Worm (Caenorhabditis elegans): Measurements from ENCODE around the gene lip-1.

The lip-1 gene

DNA sequence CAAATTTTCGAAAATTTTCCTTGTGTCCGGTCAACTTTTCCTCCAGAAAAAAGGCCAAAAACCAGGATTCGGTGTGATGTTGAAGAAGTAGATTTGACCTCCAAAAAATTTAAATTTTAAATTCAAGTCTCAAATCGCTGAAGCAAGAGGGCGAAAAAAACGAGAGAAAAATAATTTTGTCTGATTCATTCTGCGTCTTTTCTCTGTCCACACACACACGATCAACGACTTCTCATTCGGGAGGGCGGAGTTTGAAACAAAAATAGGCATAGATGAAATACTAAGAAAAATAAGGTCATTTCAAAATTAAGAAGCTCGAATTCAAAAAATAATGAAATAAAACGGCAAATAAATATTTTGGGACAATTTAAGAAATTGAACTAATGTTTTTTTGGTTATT lies 16.5 kb downstream of the lip-1 start, which contains the start of gene R13H7.2 (continued):
- TF ChIP-seq D2030.7 (GFP tag; IDR thresholded peaks at IDR 0.05): no peak
- no peak for TF ChIP-seq K11D2.4 (GFP tag; IDR thresholded peaks at IDR 0.05)
- no peak for TF ChIP-seq egrh-3 (GFP tag; IDR thresholded peaks at IDR 0.05)
- no peak for TF ChIP-seq lag-1 (GFP tag; IDR thresholded peaks at IDR 0.05)

DNA sequence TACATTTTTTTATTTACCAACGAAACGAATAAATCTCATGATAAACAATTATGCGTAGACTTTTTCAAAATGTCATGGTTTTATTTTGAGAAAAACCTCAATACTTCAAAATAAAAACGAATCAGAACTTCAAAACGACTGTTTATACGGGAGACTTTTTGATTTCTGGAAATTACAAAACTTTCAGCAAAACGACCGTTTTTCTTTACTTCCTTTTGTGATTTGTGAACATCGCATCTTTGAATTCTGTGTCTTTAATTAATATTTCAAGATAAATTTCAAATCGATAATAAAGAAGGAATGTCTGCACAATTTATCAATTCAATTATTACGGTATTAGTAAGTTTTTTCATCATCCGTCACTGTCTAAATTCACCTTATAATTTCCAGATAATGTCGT lies 25.0 kb downstream of the lip-1 start, which contains the start of gene srx-20:
Gene srx-20 (plus strand): TSS at position 301 of the 400 bp plus-strand sequence.
- TF ChIP-seq mes-4 (tag; optimal IDR thresholded peaks at IDR 0.05): no peak
- no peak for TF ChIP-seq ZK185.1 (tag; optimal IDR thresholded peaks at IDR 0.05; ENCODE audit: poor library complexity, severe bottlenecking)
- TF ChIP-seq athp-1 (tag; optimal IDR thresholded peaks at IDR 0.05): no peak
- no peak for TF ChIP-seq nhr-80 (tag; optimal IDR thresholded peaks at IDR 0.05)
- no peak for TF ChIP-seq lin-40 (tag; optimal IDR thresholded peaks at IDR 0.05)

- TF ChIP-seq unc-130 (GFP tag; optimal IDR thresholded peaks at IDR 0.05) (no peak), hlh-26 (GFP tag; conservative IDR thresholded peaks at IDR 0.05) (no peak), F22D6.2 (tag; optimal IDR thresholded peaks at IDR 0.05) (no peak), T07F8.4 (tag; optimal IDR thresholded peaks at IDR 0.05) (no peak), lsy-27 (tag; optimal IDR thresholded peaks at IDR 0.05; ENCODE audit: borderline replicate concordance, insufficient read depth) (no peak), Y79H2A.3 (GFP tag; conservative IDR thresholded peaks at IDR 0.05) (no peak), nhr-90 (tag; optimal IDR thresholded peaks at IDR 0.05) (no peak), attf-6 (GFP tag; IDR thresholded peaks at IDR 0.05) (no peak)
Measured at ce11 chrIV:6872958-6873357, 30.2 kb downstream of the lip-1 start, which contains the start of gene srx-19. Gene srx-19 (plus strand): TSS chrIV:6873258.

DNA sequence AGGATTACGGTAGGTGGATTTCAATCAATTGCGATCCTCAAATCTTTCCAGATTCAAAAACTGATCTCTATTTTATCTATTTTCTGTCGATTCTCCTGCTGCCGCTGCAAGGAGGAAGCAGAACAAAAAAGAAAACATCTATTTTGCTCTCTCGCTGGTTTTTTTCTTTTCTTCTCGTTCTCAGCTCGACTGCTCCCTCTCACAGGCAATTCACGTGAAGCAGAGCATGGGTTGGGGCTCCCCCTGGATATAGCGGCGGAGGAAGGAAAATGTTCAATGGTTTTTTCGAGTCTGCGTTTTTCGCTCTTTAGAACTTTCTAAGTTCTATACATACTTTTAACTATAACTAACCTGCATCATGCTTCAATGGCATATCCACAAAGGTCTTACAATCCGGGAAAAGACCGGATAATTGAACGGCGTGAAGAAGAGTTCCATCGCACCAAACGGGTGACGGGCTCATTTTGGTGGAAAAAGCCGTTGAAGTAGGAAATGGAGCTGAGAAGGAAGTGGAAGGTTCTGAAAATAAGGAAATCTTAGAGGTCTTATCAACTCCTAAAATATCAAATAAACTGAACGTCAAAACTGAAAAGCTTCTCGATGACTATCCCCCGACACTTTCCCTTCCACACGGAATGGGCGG lies 36.3 kb downstream of the lip-1 start:
- TF ChIP-seq efl-1 (GFP tag; optimal IDR thresholded peaks at IDR 0.05) (no peak), nhr-80 (tag; optimal IDR thresholded peaks at IDR 0.05) (no peak), B0019.2 (GFP tag; conservative IDR thresholded peaks at IDR 0.05) (no peak), ztf-26 (tag; optimal IDR thresholded peaks at IDR 0.05) (no peak), egl-44 (GFP tag; IDR thresholded peaks at IDR 0.05) (no peak), gei-17 (GFP tag; optimal IDR thresholded peaks at IDR 0.05) (no peak), ztf-6 (GFP tag; IDR thresholded peaks at IDR 0.05) (no peak), bed-1 (GFP tag; IDR thresholded peaks at IDR 0.05) (no peak), sptf-2 (GFP tag; optimal IDR thresholded peaks at IDR 0.05) (no peak), pbrm-1 (GFP tag; IDR thresholded peaks at IDR 0.05) (no peak), tbx-9 (tag; optimal IDR thresholded peaks at IDR 0.05; ENCODE audit: borderline replicate concordance) (no peak), nhr-179 (tag; optimal IDR thresholded peaks at IDR 0.05) (no peak), aptf-3 (GFP tag; IDR thresholded peaks at IDR 0.05) (no peak), snpc-4 (GFP tag; optimal IDR thresholded peaks at IDR 0.05) (no peak), snpc-4 (tag; optimal IDR thresholded peaks at IDR 0.05) (peak in 1 of 4 experiments; percentile 31), madf-10 (tag; optimal IDR thresholded peaks at IDR 0.05) (no peak), nfya-1 (tag; optimal IDR thresholded peaks at IDR 0.05; ENCODE audit: borderline replicate concordance, insufficient read depth) (no peak), sea-2 (GFP tag; IDR thresholded peaks at IDR 0.05) (no peak), F23B12.7 (tag; optimal IDR thresholded peaks at IDR 0.05; ENCODE audit: insufficient read depth) (no peak), hlh-26 (GFP tag; conservative IDR thresholded peaks at IDR 0.05) (no peak), F52B5.7 (tag; optimal IDR thresholded peaks at IDR 0.05) (no peak), unc-62 (GFP tag; optimal IDR thresholded peaks at IDR 0.05) (no peak), unc-130 (GFP tag; optimal IDR thresholded peaks at IDR 0.05) (no peak), zfh-2 (GFP tag; conservative IDR thresholded peaks at IDR 0.05) (no peak), chd-7 (tag; optimal IDR thresholded peaks at IDR 0.05) (peak; percentile 8), zim-3 (tag; optimal IDR thresholded peaks at IDR 0.05) (no peak), nhr-90 (tag; optimal IDR thresholded peaks at IDR 0.05) (no peak), repo-1 (tag; optimal IDR thresholded peaks at IDR 0.05) (no peak), ama-1 (optimal IDR thresholded peaks at IDR 0.05) (no peak), ama-1 (GFP tag; optimal IDR thresholded peaks at IDR 0.05) (no peak), F22D6.2 (tag; optimal IDR thresholded peaks at IDR 0.05) (no peak), T07F8.4 (tag; optimal IDR thresholded peaks at IDR 0.05) (no peak), pha-4 (tag; optimal IDR thresholded peaks at IDR 0.05) (no peak)

Measured in whole organism, young adult.